Worm (Caenorhabditis elegans) whole organism, mixed stage, embryonic: Measurements from ENCODE around the gene swsn-6.

Experiments used
- M03D4.4 ChIP-seq: sonication (generic microtip); optimal IDR thresholded peaks from 2 replicates; lab custom pipeline; 2017; ENCODE audit warnings: mild to moderate bottlenecking, missing genetic modification characterization, missing compliant biosample characterization
- bed-3 ChIP-seq: fragments of 200-800 bp; sonication (Bioruptor generic); optimal IDR thresholded peaks from 3 replicates; lab custom pipeline; 2018; ENCODE audit warnings: mild to moderate bottlenecking, missing genetic modification characterization, moderate library complexity, missing compliant biosample characterization
- blmp-1 ChIP-seq: fragments of 150-350 bp; optimal IDR thresholded peaks from 2 replicates; lab custom pipeline; 2014; ENCODE audit warnings: missing biosample characterization, missing genetic modification characterization
- ceh-43 ChIP-seq: fragments of 200-800 bp; sonication (Bioruptor generic); optimal IDR thresholded peaks from 2 replicates; lab custom pipeline; 2018; ENCODE audit warnings: mild to moderate bottlenecking, missing genetic modification characterization, moderate library complexity, missing compliant biosample characterization
- ceh-83 ChIP-seq: fragments of 200-800 bp; sonication (Bioruptor generic); optimal IDR thresholded peaks from 2 replicates; lab custom pipeline; 2018; ENCODE audit warnings: mild to moderate bottlenecking, missing genetic modification characterization, missing compliant biosample characterization
- ces-1 ChIP-seq: fragments of 150-350 bp; optimal IDR thresholded peaks from 2 replicates; lab custom pipeline; 2014; ENCODE audit warnings: missing biosample characterization, missing genetic modification reagents, missing genetic modification characterization
- cnd-1 ChIP-seq: fragments of 200-800 bp; sonication (Bioruptor generic); optimal IDR thresholded peaks from 2 replicates; lab custom pipeline; 2018; ENCODE audit warnings: mild to moderate bottlenecking, missing genetic modification characterization, missing compliant biosample characterization
- drap-1 ChIP-seq: fragments of 200-800 bp; sonication (Bioruptor generic); optimal IDR thresholded peaks from 3 replicates; lab custom pipeline; 2018; ENCODE audit warnings: mild to moderate bottlenecking, missing genetic modification characterization, missing compliant biosample characterization
- elt-1 ChIP-seq: sonication (generic microtip); optimal IDR thresholded peaks from 2 replicates; lab custom pipeline; 2017; ENCODE audit warnings: missing genetic modification characterization, mild to moderate bottlenecking, missing compliant biosample characterization, antibody characterized with exemption, moderate library complexity, borderline replicate concordance; ENCODE audit not compliant: insufficient read depth
- elt-3 ChIP-seq: fragments of 150-350 bp; optimal IDR thresholded peaks from 2 replicates; lab custom pipeline; 2014; ENCODE audit warnings: missing biosample characterization, missing genetic modification characterization
- flh-1 ChIP-seq: fragments of 200-800 bp; sonication (Bioruptor generic); optimal IDR thresholded peaks from 2 replicates; lab custom pipeline; 2018; ENCODE audit warnings: mild to moderate bottlenecking, missing genetic modification characterization, moderate library complexity, missing compliant biosample characterization
- ham-2 ChIP-seq: fragments of 200-800 bp; sonication (Bioruptor generic); optimal IDR thresholded peaks from 2 replicates; lab custom pipeline; 2018; ENCODE audit warnings: mild to moderate bottlenecking, missing genetic modification characterization, missing compliant biosample characterization
- hlh-1 ChIP-seq: fragments of 150-350 bp; optimal IDR thresholded peaks from 2 replicates; lab custom pipeline; 2014; ENCODE audit warnings: missing biosample characterization, missing genetic modification reagents, missing genetic modification characterization
- lin-13 ChIP-seq: fragments of 150-350 bp; optimal IDR thresholded peaks from 2 replicates; lab custom pipeline; 2014; ENCODE audit warnings: missing biosample characterization, missing genetic modification characterization
- lin-32 ChIP-seq: fragments of 200-800 bp; sonication (Bioruptor generic); optimal IDR thresholded peaks from 2 replicates; lab custom pipeline; 2018; ENCODE audit warnings: mild to moderate bottlenecking, missing genetic modification characterization, missing compliant biosample characterization
- mab-5 ChIP-seq: fragments of 150-350 bp; optimal IDR thresholded peaks from 2 replicates; lab custom pipeline; 2014; ENCODE audit warnings: missing biosample characterization, missing genetic modification characterization
- mep-1 ChIP-seq: fragments of 150-350 bp; optimal IDR thresholded peaks from 2 replicates; lab custom pipeline; 2017; ENCODE audit warnings: missing biosample characterization, missing genetic modification reagents, missing genetic modification characterization, inconsistent platforms
- mls-2 ChIP-seq: sonication (generic microtip); optimal IDR thresholded peaks from 2 replicates; lab custom pipeline; 2016; ENCODE audit warnings: mild to moderate bottlenecking, missing genetic modification characterization, moderate library complexity, missing compliant biosample characterization
- nhr-12 ChIP-seq: fragments of 150-350 bp; optimal IDR thresholded peaks from 2 replicates; lab custom pipeline; 2014; ENCODE audit warnings: missing biosample characterization, missing genetic modification characterization
- nhr-2 ChIP-seq: fragments of 150-350 bp; optimal IDR thresholded peaks from 2 replicates; lab custom pipeline; 2014; ENCODE audit warnings: missing biosample characterization, missing genetic modification characterization
- nhr-237 ChIP-seq: fragments of 150-350 bp; optimal IDR thresholded peaks from 2 replicates; lab custom pipeline; 2014; ENCODE audit warnings: missing biosample characterization, missing genetic modification characterization
- nhr-76 ChIP-seq: sonication (generic microtip); optimal IDR thresholded peaks from 2 replicates; lab custom pipeline; 2017; ENCODE audit warnings: missing biosample characterization, missing genetic modification characterization
- pha-4 ChIP-seq: fragments of 150-350 bp; optimal IDR thresholded peaks from 2 replicates; lab custom pipeline; 2018; ENCODE audit warnings: missing biosample characterization, missing genetic modification reagents, missing genetic modification characterization
- sem-2 ChIP-seq: fragments of 200-800 bp; sonication (Bioruptor generic); optimal IDR thresholded peaks from 2 replicates; lab custom pipeline; 2018; ENCODE audit warnings: mild to moderate bottlenecking, missing genetic modification characterization, missing compliant biosample characterization
- snpc-4 ChIP-seq: fragments of 150-350 bp; optimal IDR thresholded peaks from 2 replicates; lab custom pipeline; 2014; ENCODE audit warnings: missing biosample characterization, missing genetic modification characterization
- sptf-1 ChIP-seq: sonication (generic microtip); optimal IDR thresholded peaks from 2 replicates; lab custom pipeline; 2017; ENCODE audit warnings: mild to moderate bottlenecking, missing genetic modification characterization, moderate library complexity, missing compliant biosample characterization
- tbx-8 ChIP-seq: fragments of 200-800 bp; sonication (Bioruptor generic); optimal IDR thresholded peaks from 2 replicates; lab custom pipeline; 2018; ENCODE audit warnings: mild to moderate bottlenecking, missing genetic modification characterization, moderate library complexity, missing compliant biosample characterization
- unc-39 ChIP-seq: fragments of 150-350 bp; optimal IDR thresholded peaks from 2 replicates; lab custom pipeline; 2014; ENCODE audit warnings: missing biosample characterization, missing genetic modification characterization
- unc-62 ChIP-seq: fragments of 150-350 bp; optimal IDR thresholded peaks from 2 replicates; lab custom pipeline; 2014; ENCODE audit warnings: missing biosample characterization, missing genetic modification reagents, missing genetic modification characterization
- zip-8 ChIP-seq: fragments of 150-350 bp; optimal IDR thresholded peaks from 2 replicates; lab custom pipeline; 2014; ENCODE audit warnings: missing biosample characterization, missing genetic modification characterization

Gene swsn-6

DNA sequence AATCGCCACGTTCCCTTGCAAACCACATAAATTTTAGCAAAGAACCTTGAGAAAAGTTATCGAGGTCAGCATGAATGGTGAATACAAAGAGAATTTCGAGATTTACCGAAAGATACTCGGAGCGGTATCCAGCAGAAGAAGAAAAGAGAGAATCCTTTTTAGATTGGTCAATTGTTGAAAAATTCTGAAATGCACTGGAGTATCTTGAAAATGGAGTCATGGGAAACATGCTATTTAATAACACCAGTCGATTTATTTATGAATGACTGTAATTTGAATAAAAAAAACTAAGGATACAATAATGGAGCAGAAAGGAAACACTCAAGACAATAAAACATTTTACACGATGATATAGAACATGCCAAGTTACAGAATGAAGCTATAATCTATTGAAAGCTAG, 4.9 kb upstream of the swsn-6 start:
- TF ChIP-seq mls-2 (tag; lab: Kevin White, UChicago) = no peak
- no peak for TF ChIP-seq unc-62 (GFP tag; lab: Kevin White, UChicago)
- TF ChIP-seq elt-1 (tag; lab: Kevin White, UChicago) = no peak
- no peak for TF ChIP-seq nhr-2 (tag; lab: Kevin White, UChicago)
- TF ChIP-seq hlh-1 (tag; lab: Kevin White, UChicago) = no peak
- no peak for TF ChIP-seq bed-3 (GFP tag; lab: Kevin White, UChicago)

DNA sequence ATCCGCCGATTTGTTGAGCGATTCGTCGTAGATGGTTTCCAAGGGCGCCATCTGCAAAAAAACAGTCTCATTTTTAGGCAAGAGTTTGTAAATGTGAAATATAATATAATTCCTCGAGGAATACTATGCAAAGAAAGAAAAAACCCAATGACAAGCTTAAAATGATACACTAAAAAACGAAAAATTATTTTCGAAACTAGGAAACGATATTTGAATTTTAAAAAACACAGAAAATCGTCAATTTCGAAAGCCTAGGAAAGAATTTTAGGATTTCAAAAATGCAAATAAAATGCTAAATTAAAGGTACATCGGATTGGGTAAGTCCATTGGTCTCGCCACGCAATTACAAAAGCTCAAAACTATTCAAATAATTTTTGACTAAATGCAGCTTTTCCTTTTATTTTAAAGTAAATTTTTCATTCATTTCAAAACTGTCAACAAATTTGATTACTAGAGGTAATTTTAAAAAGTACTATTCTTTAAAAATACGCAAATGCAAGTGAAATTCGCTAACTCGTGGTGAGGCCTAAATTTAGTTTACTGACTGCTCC, 3.3 kb upstream of the swsn-6 start, which contains the start of the genes htp-1 and ZK616.5:
Gene htp-1, minus strand, starts transcription at position 51 of the 551 bp plus-strand sequence.
Gene ZK616.5, plus strand, starts transcription at position 423 of the 551 bp plus-strand sequence.
- TF ChIP-seq sem-2 (GFP tag; lab: Kevin White, UChicago) (no peak), ceh-83 (GFP tag; lab: Kevin White, UChicago) (no peak), elt-3 (no peak), zip-8 (tag; lab: Kevin White, UChicago) (no peak)

- TF ChIP-seq ceh-43 (GFP tag; lab: Kevin White, UChicago) (no peak), ham-2 (no peak), mep-1 (tag; lab: Kevin White, UChicago) (no peak), mls-2 (tag; lab: Kevin White, UChicago) (no peak), flh-1 (GFP tag; lab: Kevin White, UChicago) (no peak), sptf-1 (tag; lab: Kevin White, UChicago) (no peak), lin-32 (no peak), ceh-83 (GFP tag; lab: Kevin White, UChicago) (no peak), nhr-237 (tag; lab: Kevin White, UChicago) (no peak)
Observed at ce11 chrIV:5393566-5393965, 1.3 kb upstream of the swsn-6 start.

- TF ChIP-seq mep-1 (tag; lab: Kevin White, UChicago) (no peak), lin-32 (no peak), mls-2 (tag; lab: Kevin White, UChicago) (no peak), unc-62 (GFP tag; lab: Kevin White, UChicago) (no peak), nhr-76 (tag; lab: Kevin White, UChicago) (no peak), hlh-1 (tag; lab: Kevin White, UChicago) (no peak), nhr-2 (tag; lab: Kevin White, UChicago) (no peak), ces-1 (no peak), nhr-237 (tag; lab: Kevin White, UChicago) (no peak), sem-2 (GFP tag; lab: Kevin White, UChicago) (no peak), nhr-12 (no peak), mab-5 (tag; lab: Kevin White, UChicago) (no peak), drap-1 (no peak), lin-13 (tag; lab: Kevin White, UChicago) (no peak), tbx-8 (no peak), ceh-83 (GFP tag; lab: Kevin White, UChicago) (no peak)
Observed at ce11 chrIV:5396769-5397168, 1.9 kb downstream of the swsn-6 start, which contains the start of gene ZK616.3. TSS of gene ZK616.3 (plus strand) at chrIV:5397069.

ce11 chrIV:5397539-5397938, 2.7 kb downstream of the swsn-6 start, which contains the start of gene ZK616.2:
TSS of gene ZK616.2 (plus strand) at chrIV:5397839.
- TF ChIP-seq ham-2 (no peak), flh-1 (GFP tag; lab: Kevin White, UChicago) (no peak), blmp-1 (tag; lab: Kevin White, UChicago) (no peak), elt-1 (tag; lab: Kevin White, UChicago) (no peak), cnd-1 (no peak), drap-1 (no peak), sptf-1 (tag; lab: Kevin White, UChicago) (no peak), nhr-237 (tag; lab: Kevin White, UChicago) (no peak), pha-4 (no peak), unc-39 (no peak), zip-8 (tag; lab: Kevin White, UChicago) (no peak), snpc-4 (tag; lab: Kevin White, UChicago) (no peak), bed-3 (GFP tag; lab: Kevin White, UChicago) (no peak), ces-1 (no peak), lin-13 (tag; lab: Kevin White, UChicago) (no peak), mep-1 (tag; lab: Kevin White, UChicago) (no peak), M03D4.4 (tag; lab: Kevin White, UChicago) (no peak), hlh-1 (tag; lab: Kevin White, UChicago) (no peak)
